Worm (Caenorhabditis elegans) whole organism, early embryonic: ENCODE results near the gene cyp-33E1.

Experiments used
- B0310.2 ChIP-seq: sonication (generic microtip); optimal IDR thresholded peaks from 2 replicates; lab custom pipeline; 2016; ENCODE audit warnings: mild to moderate bottlenecking, missing genetic modification characterization, missing compliant biosample characterization
- F13C5.2 ChIP-seq: sonication (generic microtip); optimal IDR thresholded peaks from 2 replicates; lab custom pipeline; 2017; ENCODE audit warnings: mild to moderate bottlenecking, missing genetic modification characterization, inconsistent platforms, missing compliant biosample characterization
- aly-1 ChIP-seq: sonication (generic microtip); optimal IDR thresholded peaks from 2 replicates; lab custom pipeline; 2016; ENCODE audit warnings: missing genetic modification characterization, missing compliant biosample characterization
- ama-1 ChIP-seq: fragments of 150-350 bp; optimal IDR thresholded peaks from 2 replicates; lab custom pipeline; 2014
- ceh-13 ChIP-seq: fragments of 200-800 bp; sonication (Bioruptor generic); optimal IDR thresholded peaks from 2 replicates; lab custom pipeline; 2018; ENCODE audit warnings: mild to moderate bottlenecking, missing genetic modification characterization, missing compliant biosample characterization
- ceh-36 ChIP-seq: sonication (generic microtip); optimal IDR thresholded peaks from 2 replicates; lab custom pipeline; 2016; ENCODE audit warnings: missing genetic modification characterization, inconsistent platforms, missing compliant biosample characterization
- ets-7 ChIP-seq: sonication (generic microtip); optimal IDR thresholded peaks from 2 replicates; lab custom pipeline; 2016; ENCODE audit warnings: missing genotype, missing genetic modification characterization, missing compliant biosample characterization
- flt-1 ChIP-seq: fragments of 200-800 bp; sonication (Bioruptor generic); IDR thresholded peaks from 2 replicates; pipeline ENCODE4 v1.3.6; 2022; ENCODE audit warnings: missing genetic modification characterization, missing compliant biosample characterization
- hmbx-1 ChIP-seq: sonication (generic microtip); optimal IDR thresholded peaks from 2 replicates; lab custom pipeline; 2016; ENCODE audit warnings: mild to moderate bottlenecking, missing genetic modification characterization, missing compliant biosample characterization
- hmg-4 ChIP-seq: fragments of 200-800 bp; sonication (Bioruptor generic); optimal IDR thresholded peaks from 2 replicates; lab custom pipeline; 2018; ENCODE audit warnings: mild to moderate bottlenecking, missing genetic modification characterization, missing compliant biosample characterization
- hnd-1 ChIP-seq: sonication (generic microtip); optimal IDR thresholded peaks from 2 replicates; lab custom pipeline; 2016; ENCODE audit warnings: missing genetic modification characterization, missing compliant biosample characterization
- pes-1 ChIP-seq: fragments of 200-800 bp; sonication (Bioruptor generic); IDR thresholded peaks from 2 replicates; pipeline ENCODE4 v1.3.6; 2022; ENCODE audit warnings: missing genetic modification reagents, missing genetic modification characterization, missing compliant biosample characterization
- scrt-1 ChIP-seq: fragments of 200-800 bp; sonication (Bioruptor generic); IDR thresholded peaks from 2 replicates; pipeline ENCODE4 v1.3.6; 2022; ENCODE audit warnings: missing genetic modification characterization, missing compliant biosample characterization
- sea-1 ChIP-seq: fragments of 200-800 bp; sonication (Bioruptor generic); conservative IDR thresholded peaks from 2 replicates; pipeline ENCODE4 v1.3.6; 2022; ENCODE audit warnings: missing genetic modification characterization, missing compliant biosample characterization
- tbx-11 ChIP-seq: fragments of 200-800 bp; sonication (Bioruptor generic); IDR thresholded peaks from 2 replicates; pipeline ENCODE4 v1.3.6; 2022; ENCODE audit warnings: missing genetic modification characterization, missing compliant biosample characterization
- tbx-37 ChIP-seq: fragments of 200-800 bp; sonication (Bioruptor generic); conservative IDR thresholded peaks from 2 replicates; pipeline ENCODE4 v1.3.6; 2022; ENCODE audit warnings: missing genetic modification reagents, missing genetic modification characterization, missing compliant biosample characterization
- tra-4 ChIP-seq: sonication (generic microtip); optimal IDR thresholded peaks from 2 replicates; lab custom pipeline; 2017; ENCODE audit warnings: missing genetic modification characterization, missing compliant biosample characterization

The cyp-33E1 gene

DNA sequence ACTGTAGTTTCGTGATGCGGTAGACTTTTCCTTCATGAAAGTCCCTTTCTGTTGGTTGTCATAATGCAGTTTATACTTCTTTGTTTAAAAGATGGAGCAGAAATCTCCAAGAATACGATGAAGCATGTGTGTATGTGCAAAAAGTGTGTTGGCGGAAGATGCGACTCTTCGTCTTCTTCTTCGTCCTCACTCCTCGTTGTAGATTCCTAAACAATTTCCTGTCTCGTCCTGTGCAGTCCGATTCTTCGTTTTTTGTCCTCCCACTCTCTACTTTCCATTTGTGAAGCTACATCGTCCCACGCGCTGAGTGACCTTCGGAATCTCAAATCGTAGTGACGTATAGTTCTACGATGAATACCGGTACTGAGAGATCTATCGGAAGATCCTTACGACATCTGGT lies 20.1 kb downstream of the cyp-33E1 start:
- TF ChIP-seq hnd-1 (tag; lab: Kevin White, UChicago) (no peak), ceh-36 (tag; lab: Kevin White, UChicago) (no peak), pes-1 (GFP tag; lab: Robert Waterston, UW) (no peak), flt-1 (GFP tag; lab: Robert Waterston, UW) (no peak), ama-1 (no peak), tbx-11 (GFP tag; lab: Robert Waterston, UW) (no peak), B0310.2 (tag; lab: Kevin White, UChicago) (no peak), ets-7 (tag; lab: Kevin White, UChicago) (no peak), aly-1 (tag; lab: Kevin White, UChicago) (no peak), tbx-37 (GFP tag; lab: Robert Waterston, UW) (no peak), ceh-13 (GFP tag; lab: Kevin White, UChicago) (no peak), sea-1 (GFP tag; lab: Robert Waterston, UW) (no peak), scrt-1 (GFP tag; lab: Robert Waterston, UW) (no peak), hmbx-1 (tag; lab: Kevin White, UChicago) (no peak), F13C5.2 (tag; lab: Kevin White, UChicago) (no peak), tra-4 (tag; lab: Kevin White, UChicago) (no peak), hmg-4 (no peak)

ce11 chrIV:8627328-8627727 lies 21.1 kb downstream of the cyp-33E1 start, which contains the start of gene F42A9.11:
TSS of gene F42A9.11 (plus strand) at chrIV:8627637.
- TF ChIP-seq tbx-11 (GFP tag; lab: Robert Waterston, UW) (no peak), tbx-37 (GFP tag; lab: Robert Waterston, UW) (no peak), hnd-1 (tag; lab: Kevin White, UChicago) (no peak), sea-1 (GFP tag; lab: Robert Waterston, UW) (no peak), pes-1 (GFP tag; lab: Robert Waterston, UW) (no peak), ceh-36 (tag; lab: Kevin White, UChicago) (no peak), aly-1 (tag; lab: Kevin White, UChicago) (peak; percentile 40), tra-4 (tag; lab: Kevin White, UChicago) (no peak), scrt-1 (GFP tag; lab: Robert Waterston, UW) (no peak), ets-7 (tag; lab: Kevin White, UChicago) (no peak), F13C5.2 (tag; lab: Kevin White, UChicago) (no peak), ama-1 (no peak), hmg-4 (peak; percentile 12)

ce11 chrIV:8626294-8626693 lies 22.1 kb downstream of the cyp-33E1 start:
- TF ChIP-seq flt-1 (GFP tag; lab: Robert Waterston, UW) (no peak), pes-1 (GFP tag; lab: Robert Waterston, UW) (no peak), hmg-4 (no peak), ceh-36 (tag; lab: Kevin White, UChicago) (no peak), ama-1 (no peak), F13C5.2 (tag; lab: Kevin White, UChicago) (no peak), tra-4 (tag; lab: Kevin White, UChicago) (no peak), B0310.2 (tag; lab: Kevin White, UChicago) (no peak), ets-7 (tag; lab: Kevin White, UChicago) (no peak), ceh-13 (GFP tag; lab: Kevin White, UChicago) (no peak), sea-1 (GFP tag; lab: Robert Waterston, UW) (no peak), aly-1 (tag; lab: Kevin White, UChicago) (no peak)

DNA sequence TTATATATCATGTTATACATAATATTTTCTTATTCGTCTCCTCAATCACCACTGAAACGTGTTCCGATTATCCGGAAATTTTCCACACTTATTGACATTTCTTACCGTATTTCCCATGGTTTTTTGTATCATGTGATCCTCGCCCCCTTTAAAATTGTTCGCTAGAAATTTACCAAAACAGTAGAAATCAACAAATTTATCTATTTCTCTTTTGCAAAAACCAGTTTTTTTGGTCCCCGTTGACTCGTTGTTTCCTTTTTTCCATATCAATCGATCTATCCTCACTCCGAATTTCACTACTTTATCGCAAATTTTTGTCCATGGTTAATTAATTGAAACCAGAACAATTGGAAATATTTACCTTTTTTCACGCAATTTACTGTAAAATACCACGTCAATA lies 22.7 kb downstream of the cyp-33E1 start:
- TF ChIP-seq tbx-11 (GFP tag; lab: Robert Waterston, UW), result no peak
- no peak for TF ChIP-seq ceh-36 (tag; lab: Kevin White, UChicago)
- no peak for TF ChIP-seq aly-1 (tag; lab: Kevin White, UChicago)
- no peak for TF ChIP-seq ama-1
- TF ChIP-seq tbx-37 (GFP tag; lab: Robert Waterston, UW), result no peak
- TF ChIP-seq hnd-1 (tag; lab: Kevin White, UChicago), result no peak
- no peak for TF ChIP-seq F13C5.2 (tag; lab: Kevin White, UChicago)
- no peak for TF ChIP-seq B0310.2 (tag; lab: Kevin White, UChicago)
- TF ChIP-seq hmg-4, result no peak
- no peak for TF ChIP-seq tra-4 (tag; lab: Kevin White, UChicago)
- TF ChIP-seq ceh-13 (GFP tag; lab: Kevin White, UChicago), result no peak
- no peak for TF ChIP-seq scrt-1 (GFP tag; lab: Robert Waterston, UW)
- no peak for TF ChIP-seq flt-1 (GFP tag; lab: Robert Waterston, UW)
- TF ChIP-seq ets-7 (tag; lab: Kevin White, UChicago), result no peak
- TF ChIP-seq pes-1 (GFP tag; lab: Robert Waterston, UW), result no peak
- TF ChIP-seq sea-1 (GFP tag; lab: Robert Waterston, UW), result no peak

DNA sequence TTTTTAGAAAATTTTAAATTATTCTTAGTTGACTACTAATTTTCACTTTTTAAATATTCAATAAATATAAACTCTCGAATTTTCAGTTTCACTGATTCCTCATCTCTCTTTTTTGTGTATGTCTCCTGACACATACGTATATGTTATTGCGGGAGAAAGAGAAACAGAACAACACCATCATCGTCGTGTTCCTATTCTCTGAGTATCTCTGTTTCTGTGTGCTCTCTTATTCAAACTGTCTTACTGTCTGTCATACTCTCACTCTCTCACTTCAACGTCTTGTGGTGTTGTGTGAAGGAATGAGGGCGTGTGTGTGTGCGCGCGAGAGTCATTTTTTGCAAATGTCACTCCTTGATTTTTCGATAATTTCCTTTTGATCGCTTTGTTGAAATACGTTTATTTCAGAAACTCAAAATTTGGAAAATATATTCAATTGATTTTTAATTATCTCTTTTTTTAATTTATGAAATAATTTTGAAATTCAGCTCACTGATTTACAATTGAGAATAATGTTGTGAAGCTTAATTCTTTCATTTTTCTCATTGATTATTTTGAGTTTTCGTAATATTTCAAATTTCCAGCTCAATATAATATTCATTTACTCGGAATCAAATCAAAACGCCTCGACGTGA lies 28.2 kb downstream of the cyp-33E1 start, which contains the start of gene lin-49:
TSS of gene lin-49 (plus strand) at position 582 of the 632 bp plus-strand sequence.
- TF ChIP-seq scrt-1 (GFP tag; lab: Robert Waterston, UW) (no peak), ceh-36 (tag; lab: Kevin White, UChicago) (no peak)

- TF ChIP-seq tbx-37 (GFP tag; lab: Robert Waterston, UW), result no peak
- no peak for TF ChIP-seq pes-1 (GFP tag; lab: Robert Waterston, UW)
- TF ChIP-seq sea-1 (GFP tag; lab: Robert Waterston, UW), result no peak
- no peak for TF ChIP-seq ets-7 (tag; lab: Kevin White, UChicago)
- no peak for TF ChIP-seq ceh-13 (GFP tag; lab: Kevin White, UChicago)
- no peak for TF ChIP-seq aly-1 (tag; lab: Kevin White, UChicago)
- no peak for TF ChIP-seq hmg-4
- TF ChIP-seq flt-1 (GFP tag; lab: Robert Waterston, UW), result no peak
- no peak for TF ChIP-seq B0310.2 (tag; lab: Kevin White, UChicago)
- no peak for TF ChIP-seq tra-4 (tag; lab: Kevin White, UChicago)
- no peak for TF ChIP-seq tbx-11 (GFP tag; lab: Robert Waterston, UW)
- TF ChIP-seq scrt-1 (GFP tag; lab: Robert Waterston, UW), result no peak
These were observed 29.7 kb downstream of the cyp-33E1 start, which contains the start of gene F42A9.8 for ce11 chrIV:8618698-8619097. TSS of gene F42A9.8 (minus strand) at chrIV:8618785.
